Worm (Caenorhabditis elegans) whole organism, L1 larva: ENCODE results near the gene srd-5.

ENCODE experiments used
- C04F5.9 ChIP-seq: sonication (generic microtip); optimal IDR thresholded peaks from 2 replicates; lab custom pipeline; 2016; ENCODE audit warnings: missing genetic modification characterization, missing compliant biosample characterization
- C16A3.4 ChIP-seq: fragments of 150-350 bp; optimal IDR thresholded peaks from 2 replicates; lab custom pipeline; 2014; ENCODE audit warnings: missing biosample characterization, missing genetic modification characterization
- C34B4.2 ChIP-seq: sonication (generic microtip); optimal IDR thresholded peaks from 2 replicates; lab custom pipeline; 2017; ENCODE audit warnings: mild to moderate bottlenecking, missing genetic modification characterization, missing compliant biosample characterization
- F16B12.6 ChIP-seq: fragments of 150-350 bp; optimal IDR thresholded peaks from 2 replicates; lab custom pipeline; 2014; ENCODE audit warnings: missing biosample characterization, missing genetic modification characterization
- aly-2 ChIP-seq: fragments of 150-350 bp; optimal IDR thresholded peaks from 2 replicates; lab custom pipeline; 2014; ENCODE audit warnings: missing biosample characterization, missing genetic modification characterization
- blmp-1 ChIP-seq: fragments of 150-350 bp; optimal IDR thresholded peaks from 2 replicates; lab custom pipeline; 2014; ENCODE audit warnings: missing biosample characterization, missing genetic modification characterization
- ceh-63 ChIP-seq: fragments of 200-800 bp; sonication (Bioruptor generic); optimal IDR thresholded peaks from 2 replicates; lab custom pipeline; 2018; ENCODE audit warnings: mild to moderate bottlenecking, missing genetic modification characterization, missing compliant biosample characterization
- ceh-8 ChIP-seq: fragments of 200-800 bp; sonication (Bioruptor generic); optimal IDR thresholded peaks from 2 replicates; lab custom pipeline; 2018; ENCODE audit warnings: mild to moderate bottlenecking, missing genetic modification characterization, moderate library complexity, missing compliant biosample characterization
- ceh-90 ChIP-seq: sonication (generic microtip); optimal IDR thresholded peaks from 2 replicates; lab custom pipeline; 2016; ENCODE audit warnings: missing genetic modification characterization, missing compliant biosample characterization
- ces-1 ChIP-seq: fragments of 150-350 bp; optimal IDR thresholded peaks from 2 replicates; lab custom pipeline; 2014; ENCODE audit warnings: missing biosample characterization, missing genetic modification reagents, missing genetic modification characterization
- efl-1 ChIP-seq, 4 experiments: fragments of 150-350 bp; optimal IDR thresholded peaks in 3 of 4; peaks in 1 of 4; 1 replicate in 1 of 4; 2 replicates in 3 of 4; lab custom pipeline; 2014; ENCODE audit warnings: missing biosample characterization in 2 of 4, missing genetic modification characterization in 2 of 4, missing genetic modification reagents in 2 of 4
- egl-13 ChIP-seq: sonication (generic microtip); optimal IDR thresholded peaks from 2 replicates; lab custom pipeline; 2016; ENCODE audit warnings: missing genotype, missing genetic modification reagents, missing genetic modification characterization, missing compliant biosample characterization
- egl-27 ChIP-seq, 2 experiments: fragments of 150-350 bp in 1 of 2; sonication (generic microtip); optimal IDR thresholded peaks; 3 replicates each; lab custom pipeline; 2017 to 2018; ENCODE audit warnings: missing biosample characterization in 2 of 2, missing genetic modification characterization in 2 of 2, missing genetic modification reagents in 2 of 2
- elt-3 ChIP-seq, 6 experiments: fragments of 150-350 bp in 1 of 6; sonication (generic microtip); optimal IDR thresholded peaks; 2 replicates each; lab custom pipeline; 2017 to 2018; ENCODE audit warnings: missing biosample characterization in 6 of 6, missing genetic modification characterization in 6 of 6, inconsistent platforms in 1 of 6
- ets-5 ChIP-seq: fragments of 200-800 bp; sonication (Bioruptor generic); IDR thresholded peaks from 2 replicates; pipeline ENCODE4 v1.3.6; 2022; ENCODE audit warnings: missing genetic modification characterization, missing compliant biosample characterization
- hlh-17 ChIP-seq: fragments of 200-800 bp; sonication (Bioruptor generic); optimal IDR thresholded peaks from 2 replicates; lab custom pipeline; 2018; ENCODE audit warnings: missing genetic modification characterization, mild to moderate bottlenecking, missing compliant biosample characterization, moderate library complexity, borderline replicate concordance
- irx-1 ChIP-seq: sonication (generic microtip); optimal IDR thresholded peaks from 2 replicates; lab custom pipeline; 2016; ENCODE audit warnings: missing genetic modification characterization, missing compliant biosample characterization
- isw-1 ChIP-seq: fragments of 200-800 bp; sonication (Bioruptor generic); IDR thresholded peaks from 2 replicates; pipeline ENCODE4 v1.3.6; 2022; ENCODE audit warnings: missing genetic modification characterization, missing compliant biosample characterization
- jun-1 ChIP-seq: fragments of 150-350 bp; optimal IDR thresholded peaks from 2 replicates; lab custom pipeline; 2014; ENCODE audit warnings: missing biosample characterization, missing genetic modification reagents, missing genetic modification characterization
- lin-14 ChIP-seq: fragments of 200-800 bp; sonication (Bioruptor generic); optimal IDR thresholded peaks from 2 replicates; lab custom pipeline; 2018; ENCODE audit warnings: mild to moderate bottlenecking, missing genetic modification characterization, moderate library complexity, missing compliant biosample characterization
- lin-39 ChIP-seq: fragments of 150-350 bp; optimal IDR thresholded peaks from 2 replicates; lab custom pipeline; 2014; ENCODE audit warnings: missing biosample characterization, missing genetic modification reagents, missing genetic modification characterization
- mab-9 ChIP-seq: fragments of 200-800 bp; sonication (Bioruptor generic); IDR thresholded peaks from 2 replicates; pipeline ENCODE4 v1.3.6; 2022; ENCODE audit warnings: missing genetic modification reagents, missing genetic modification characterization, missing compliant biosample characterization
- mdl-1 ChIP-seq, 2 experiments: fragments of 150-350 bp; optimal IDR thresholded peaks; 2 replicates each; lab custom pipeline; 2014 to 2017; ENCODE audit warnings: missing biosample characterization in 2 of 2, missing genetic modification characterization in 2 of 2, inconsistent platforms in 1 of 2
- mep-1 ChIP-seq: fragments of 150-350 bp; optimal IDR thresholded peaks from 2 replicates; lab custom pipeline; 2014; ENCODE audit warnings: missing biosample characterization, missing genetic modification characterization
- nhr-12 ChIP-seq: sonication (generic microtip); optimal IDR thresholded peaks from 2 replicates; lab custom pipeline; 2017; ENCODE audit warnings: missing biosample characterization, missing genetic modification characterization
- nhr-19 ChIP-seq: fragments of 200-800 bp; sonication (Bioruptor generic); conservative IDR thresholded peaks from 2 replicates; pipeline ENCODE4 v1.3.6; 2022; ENCODE audit warnings: missing genetic modification characterization, missing compliant biosample characterization
- nhr-237 ChIP-seq: fragments of 150-350 bp; optimal IDR thresholded peaks from 2 replicates; lab custom pipeline; 2014; ENCODE audit warnings: missing biosample characterization, missing genetic modification characterization
- nhr-28 ChIP-seq: fragments of 150-350 bp; optimal IDR thresholded peaks from 2 replicates; lab custom pipeline; 2014; ENCODE audit warnings: missing biosample characterization, missing genetic modification characterization
- nhr-71 ChIP-seq: sonication (generic microtip); optimal IDR thresholded peaks from 2 replicates; lab custom pipeline; 2016; ENCODE audit warnings: mild to moderate bottlenecking, missing genetic modification characterization, moderate library complexity, missing compliant biosample characterization
- nhr-84 ChIP-seq: sonication (generic microtip); optimal IDR thresholded peaks from 2 replicates; lab custom pipeline; 2017; ENCODE audit warnings: missing biosample characterization, missing genetic modification characterization
- nhr-85 ChIP-seq: sonication (generic microtip); peaks from one replicate; lab custom pipeline; 2016; ENCODE audit warnings: missing genetic modification characterization, inconsistent platforms, missing compliant biosample characterization
- pqm-1 ChIP-seq: sonication (generic microtip); optimal IDR thresholded peaks from 3 replicates; lab custom pipeline; 2017; ENCODE audit warnings: missing biosample characterization, missing genetic modification characterization
- rnt-1 ChIP-seq: sonication (generic microtip); optimal IDR thresholded peaks from 2 replicates; lab custom pipeline; 2016; ENCODE audit warnings: mild to moderate bottlenecking, missing genetic modification characterization, moderate library complexity, missing compliant biosample characterization
- snu-23 ChIP-seq: sonication (generic microtip); optimal IDR thresholded peaks from 2 replicates; lab custom pipeline; 2016; ENCODE audit warnings: missing genetic modification characterization, missing compliant biosample characterization
- sptf-1 ChIP-seq: fragments of 150-350 bp; optimal IDR thresholded peaks from 2 replicates; lab custom pipeline; 2014; ENCODE audit warnings: missing biosample characterization, missing genetic modification characterization
- sup-37 ChIP-seq: fragments of 200-800 bp; sonication (Bioruptor generic); optimal IDR thresholded peaks from 2 replicates; lab custom pipeline; 2018; ENCODE audit warnings: mild to moderate bottlenecking, missing genetic modification characterization, missing compliant biosample characterization
- swsn-7 ChIP-seq: sonication (generic microtip); optimal IDR thresholded peaks from 2 replicates; lab custom pipeline; 2016; ENCODE audit warnings: missing genetic modification characterization, missing compliant biosample characterization
- unc-130 ChIP-seq: fragments of 150-350 bp; optimal IDR thresholded peaks from 2 replicates; lab custom pipeline; 2017; ENCODE audit warnings: missing biosample characterization, missing genetic modification characterization, inconsistent platforms
- unc-30 ChIP-seq: sonication (generic microtip); optimal IDR thresholded peaks from 2 replicates; lab custom pipeline; 2017; ENCODE audit warnings: missing biosample characterization, missing genetic modification characterization
- unc-62 ChIP-seq: fragments of 150-350 bp; optimal IDR thresholded peaks from 2 replicates; lab custom pipeline; 2014; ENCODE audit warnings: missing biosample characterization, missing genetic modification reagents, missing genetic modification characterization
- unc-98 ChIP-seq: fragments of 200-800 bp; sonication (Bioruptor generic); IDR thresholded peaks from 2 replicates; pipeline ENCODE4 v1.3.6; 2022; ENCODE audit warnings: missing genetic modification characterization, missing compliant biosample characterization
- ztf-11 ChIP-seq, 2 experiments: sonication (generic microtip); optimal IDR thresholded peaks; 2 replicates each; lab custom pipeline; 2016 to 2017; ENCODE audit warnings: missing genetic modification characterization in 2 of 2, missing biosample characterization in 1 of 2, missing compliant biosample characterization in 1 of 2
- ztf-4 ChIP-seq: fragments of 150-350 bp; optimal IDR thresholded peaks from 2 replicates; lab custom pipeline; 2014; ENCODE audit warnings: missing biosample characterization, missing genetic modification characterization

srd-5 gene

DNA sequence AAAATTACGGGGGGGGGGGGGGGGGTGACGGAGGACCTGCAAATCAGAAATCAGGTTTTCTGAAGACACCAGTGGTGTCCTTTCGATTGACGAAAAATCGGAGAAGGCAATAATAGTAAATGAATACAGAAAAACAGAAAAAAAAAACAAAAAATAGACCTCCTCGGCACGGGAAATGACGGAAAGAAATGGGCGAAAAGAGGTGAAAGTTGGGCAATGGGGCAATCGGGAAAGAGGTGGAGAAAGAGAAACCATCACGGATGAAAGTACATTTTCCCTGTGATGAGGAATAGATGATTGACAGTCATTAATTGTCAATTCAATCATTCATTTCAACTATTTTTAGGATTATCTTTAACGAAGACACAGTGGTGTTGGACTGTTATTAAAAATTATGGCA, 29.6 kb upstream of the srd-5 start:
- TF ChIP-seq mdl-1 (tag; optimal IDR thresholded peaks at IDR 0.05; lab: Kevin White, UChicago) = no peak
- TF ChIP-seq F16B12.6 (tag; lab: Kevin White, UChicago) = no peak
- no peak for TF ChIP-seq aly-2 (tag; lab: Kevin White, UChicago)
- no peak for TF ChIP-seq unc-62 (GFP tag; lab: Kevin White, UChicago)
- peak; percentile 99 for TF ChIP-seq blmp-1 (tag; lab: Kevin White, UChicago)
- peak; percentile 58 for TF ChIP-seq nhr-85
- TF ChIP-seq ets-5 (GFP tag; lab: Robert Waterston, UW) = no peak

DNA sequence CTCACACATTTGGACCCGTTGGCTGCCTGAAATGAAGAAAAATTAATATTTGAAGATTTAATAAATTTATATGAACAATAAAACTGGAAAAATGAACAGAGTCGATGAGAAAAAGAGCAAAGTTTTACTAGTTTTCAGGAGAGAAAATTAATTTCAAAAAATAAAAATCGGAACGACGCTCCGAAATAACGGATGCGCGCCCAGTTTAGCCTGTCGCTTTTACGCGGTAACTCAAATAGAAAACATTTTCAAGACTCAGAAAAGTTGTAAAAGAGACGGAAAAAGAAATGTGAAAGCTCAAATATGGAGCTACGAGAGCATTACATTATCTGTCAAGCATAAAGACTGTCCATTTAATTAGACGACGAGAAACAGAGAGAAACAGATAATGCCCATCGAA, 29.1 kb upstream of the srd-5 start, which contains the start of the genes C55C3.73 and perm-5:
C55C3.73 (minus strand) TSS at position 9 of the 400 bp plus-strand sequence.
perm-5 (minus strand) TSS at position 26 of the 400 bp plus-strand sequence.
- no peak for TF ChIP-seq unc-30 (tag; lab: Kevin White, UChicago)
- peak in 1 of 2 experiments; percentile 2 for TF ChIP-seq efl-1 (optimal IDR thresholded peaks at IDR 0.05; lab: Kevin White, UChicago)
- no peak for TF ChIP-seq efl-1 (GFP tag; optimal IDR thresholded peaks at IDR 0.05 in 1 of 2; lab: Kevin White, UChicago)
- TF ChIP-seq, all 84 proteins: peak for 1

DNA sequence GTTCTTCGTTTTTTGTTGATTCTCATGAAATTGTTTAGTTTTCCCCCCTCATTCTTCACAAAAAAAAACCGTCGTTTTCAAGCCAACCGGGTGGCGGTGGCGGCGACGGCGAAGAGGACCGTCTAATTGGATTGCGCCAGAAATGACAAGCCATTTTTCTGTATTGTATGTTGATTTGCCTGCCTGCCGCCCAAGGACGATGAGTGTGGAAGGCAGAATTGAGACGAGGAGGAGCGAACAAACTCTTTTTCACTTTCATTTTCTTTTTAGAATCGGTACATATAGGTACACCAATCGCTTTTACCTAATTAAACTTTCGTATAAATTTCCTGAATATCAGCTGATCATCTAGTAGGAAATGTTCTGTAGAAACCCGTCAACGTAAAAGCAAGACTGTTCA, 27.3 kb upstream of the srd-5 start:
- no peak for TF ChIP-seq ceh-90 (tag; lab: Kevin White, UChicago)
- TF ChIP-seq nhr-85 = peak; percentile 82
- TF ChIP-seq snu-23 = no peak
- peak; percentile 62 for TF ChIP-seq blmp-1 (tag; lab: Kevin White, UChicago)
- no peak for TF ChIP-seq C04F5.9 (tag; lab: Kevin White, UChicago)
- TF ChIP-seq lin-14 = peak; percentile 44
- TF ChIP-seq, all 84 proteins: peak for 3

DNA sequence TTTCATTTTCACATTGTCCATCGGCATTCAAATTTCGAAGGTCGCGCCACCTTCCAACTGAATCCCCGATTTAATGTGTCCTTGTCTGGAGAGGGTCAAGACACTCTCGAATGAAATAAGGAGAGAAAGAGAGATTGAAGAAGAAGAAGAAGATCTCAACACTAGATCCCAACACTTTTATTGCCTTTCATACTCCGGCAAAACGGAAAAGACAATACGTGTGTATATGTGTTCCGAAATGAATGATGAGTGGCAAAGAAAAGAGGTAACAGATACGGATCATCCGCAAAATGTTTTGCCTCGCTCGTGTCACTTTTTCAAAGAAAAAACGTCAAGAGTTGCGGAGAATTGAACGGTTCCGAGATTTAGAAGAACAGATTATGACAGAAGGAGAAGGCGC, 26.0 kb upstream of the srd-5 start:
- no peak for TF ChIP-seq ztf-4 (tag; lab: Kevin White, UChicago)
- no peak for TF ChIP-seq sup-37 (GFP tag; lab: Kevin White, UChicago)
- TF ChIP-seq hlh-17 = no peak
- peak; percentile 65 for TF ChIP-seq nhr-85
- peak; percentile 79 for TF ChIP-seq blmp-1 (tag; lab: Kevin White, UChicago)
- no peak for TF ChIP-seq unc-30 (tag; lab: Kevin White, UChicago)
- TF ChIP-seq mep-1 = peak; percentile 64
- TF ChIP-seq isw-1 (GFP tag; lab: Robert Waterston, UW) = no peak

DNA sequence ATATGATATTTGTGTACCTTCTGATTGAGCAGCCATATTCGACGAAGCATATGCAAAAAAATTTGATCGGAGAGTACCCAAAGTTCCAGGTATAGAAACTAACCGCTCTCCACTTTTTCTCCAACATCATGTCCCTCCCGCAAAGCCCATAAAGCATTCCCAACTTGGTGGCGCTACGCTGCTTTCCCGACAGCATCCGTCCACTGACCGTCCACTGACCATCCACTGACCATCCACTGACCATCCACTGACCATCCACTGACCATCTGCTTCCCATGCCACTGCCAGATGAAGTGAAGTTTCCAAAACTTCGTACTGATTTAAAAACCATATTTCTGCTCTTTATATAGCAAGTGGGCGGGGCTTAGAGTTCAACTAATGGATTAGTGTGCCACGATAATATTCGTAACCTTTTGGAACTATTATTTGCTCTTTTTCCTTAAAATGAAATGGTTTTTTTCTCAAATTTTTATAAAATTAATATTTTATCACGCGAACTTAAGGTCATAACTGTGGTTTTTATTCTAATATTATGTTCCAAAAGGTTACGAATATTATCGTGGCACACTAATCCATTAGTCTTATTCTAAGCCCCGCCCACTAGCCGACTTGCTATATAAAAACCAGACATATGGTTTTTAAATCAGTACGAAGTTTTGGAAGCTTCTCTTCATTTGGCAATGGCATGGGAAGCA, 16.2 kb upstream of the srd-5 start, which contains the start of gene C55C3.8:
C55C3.8 (plus strand) TSS at position 645 of the 695 bp plus-strand sequence.
- TF ChIP-seq elt-3 (tag; optimal IDR thresholded peaks at IDR 0.05; lab: Kevin White, UChicago) (no peak), egl-13 (tag; lab: Kevin White, UChicago) (no peak), swsn-7 (tag; lab: Kevin White, UChicago) (no peak), nhr-28 (no peak), egl-27 (tag; optimal IDR thresholded peaks at IDR 0.05; lab: Kevin White, UChicago) (no peak), ceh-63 (no peak), nhr-12 (tag; lab: Kevin White, UChicago) (no peak), rnt-1 (no peak), nhr-19 (GFP tag; lab: Robert Waterston, UW) (no peak)

DNA sequence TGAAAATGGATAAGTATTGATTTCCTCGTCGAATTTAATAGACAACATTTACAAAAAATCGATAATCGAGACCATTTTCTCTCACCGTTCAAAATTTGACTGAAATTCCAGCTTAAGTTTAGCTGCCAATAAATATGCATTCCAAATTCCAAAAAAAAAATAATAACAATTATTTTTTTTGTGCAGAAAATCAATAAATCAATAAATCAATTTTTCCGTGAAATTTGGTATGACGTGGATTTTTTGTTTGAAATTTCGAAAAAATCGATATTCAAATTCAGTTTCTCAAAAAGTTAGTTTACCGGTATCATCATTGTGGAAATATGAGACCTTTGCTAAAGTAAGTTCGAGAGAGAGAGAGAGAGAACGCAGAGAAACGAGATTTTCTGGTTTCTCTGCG, 10.7 kb upstream of the srd-5 start, which contains the start of gene C55C3.3:
C55C3.3 (plus strand) TSS at position 274 of the 400 bp plus-strand sequence.
- TF ChIP-seq unc-98 (GFP tag; lab: Robert Waterston, UW) = no peak
- TF ChIP-seq pqm-1 (tag; lab: Kevin White, UChicago) = no peak
- TF ChIP-seq nhr-71 (tag; lab: Kevin White, UChicago) = no peak
- no peak for TF ChIP-seq rnt-1
- TF ChIP-seq unc-30 (tag; lab: Kevin White, UChicago) = no peak
- no peak for TF ChIP-seq ces-1 (GFP tag; lab: Kevin White, UChicago)
- TF ChIP-seq C16A3.4 (tag; lab: Kevin White, UChicago) = no peak
- no peak for TF ChIP-seq unc-130 (tag; lab: Kevin White, UChicago)
- no peak for TF ChIP-seq sptf-1 (tag; lab: Kevin White, UChicago)
- TF ChIP-seq mab-9 (GFP tag; lab: Robert Waterston, UW) = no peak
- no peak for TF ChIP-seq ztf-11 (tag; optimal IDR thresholded peaks at IDR 0.05; lab: Kevin White, UChicago)
- no peak for TF ChIP-seq ceh-8 (GFP tag; lab: Kevin White, UChicago)
- TF ChIP-seq nhr-28 = no peak
- TF ChIP-seq irx-1 (tag; lab: Kevin White, UChicago) = no peak
- no peak for TF ChIP-seq nhr-237 (tag; lab: Kevin White, UChicago)
- TF ChIP-seq C34B4.2 (tag; lab: Kevin White, UChicago) = no peak
- TF ChIP-seq jun-1 (tag; lab: Kevin White, UChicago) = no peak
- no peak for TF ChIP-seq lin-39 (tag; lab: Kevin White, UChicago)
- TF ChIP-seq nhr-84 (tag; lab: Kevin White, UChicago) = no peak
